Worm (Caenorhabditis elegans) whole organism, mixed stage, embryonic: ENCODE data around the gene ekl-5.

Source experiments
- blmp-1 ChIP-seq: fragments of 150-350 bp; optimal IDR thresholded peaks from 2 replicates; lab custom pipeline; 2014; ENCODE audit warnings: missing biosample characterization, missing genetic modification characterization
- ceh-43 ChIP-seq: fragments of 200-800 bp; sonication (Bioruptor generic); optimal IDR thresholded peaks from 2 replicates; lab custom pipeline; 2018; ENCODE audit warnings: mild to moderate bottlenecking, missing genetic modification characterization, moderate library complexity, missing compliant biosample characterization
- elt-1 ChIP-seq: sonication (generic microtip); optimal IDR thresholded peaks from 2 replicates; lab custom pipeline; 2017; ENCODE audit warnings: missing genetic modification characterization, mild to moderate bottlenecking, missing compliant biosample characterization, antibody characterized with exemption, moderate library complexity, borderline replicate concordance; ENCODE audit not compliant: insufficient read depth
- elt-3 ChIP-seq: fragments of 150-350 bp; optimal IDR thresholded peaks from 2 replicates; lab custom pipeline; 2014; ENCODE audit warnings: missing biosample characterization, missing genetic modification characterization
- lsy-2 ChIP-seq: fragments of 150-350 bp; optimal IDR thresholded peaks from 2 replicates; lab custom pipeline; 2014; ENCODE audit warnings: missing biosample characterization, missing genetic modification characterization
- nhr-237 ChIP-seq: fragments of 150-350 bp; optimal IDR thresholded peaks from 2 replicates; lab custom pipeline; 2014; ENCODE audit warnings: missing biosample characterization, missing genetic modification characterization
- nhr-28 ChIP-seq: fragments of 150-350 bp; optimal IDR thresholded peaks from 2 replicates; lab custom pipeline; 2014; ENCODE audit warnings: missing biosample characterization, missing genetic modification characterization
- nhr-76 ChIP-seq: sonication (generic microtip); optimal IDR thresholded peaks from 2 replicates; lab custom pipeline; 2017; ENCODE audit warnings: missing biosample characterization, missing genetic modification characterization
- pha-4 ChIP-seq: fragments of 150-350 bp; optimal IDR thresholded peaks from 2 replicates; lab custom pipeline; 2018; ENCODE audit warnings: missing biosample characterization, missing genetic modification reagents, missing genetic modification characterization
- snpc-4 ChIP-seq: fragments of 150-350 bp; optimal IDR thresholded peaks from 2 replicates; lab custom pipeline; 2014; ENCODE audit warnings: missing biosample characterization, missing genetic modification characterization
- unc-39 ChIP-seq: fragments of 150-350 bp; optimal IDR thresholded peaks from 2 replicates; lab custom pipeline; 2014; ENCODE audit warnings: missing biosample characterization, missing genetic modification characterization
- ztf-11 ChIP-seq: fragments of 150-350 bp; optimal IDR thresholded peaks from 2 replicates; lab custom pipeline; 2014; ENCODE audit warnings: missing biosample characterization, missing genetic modification characterization

DNA sequence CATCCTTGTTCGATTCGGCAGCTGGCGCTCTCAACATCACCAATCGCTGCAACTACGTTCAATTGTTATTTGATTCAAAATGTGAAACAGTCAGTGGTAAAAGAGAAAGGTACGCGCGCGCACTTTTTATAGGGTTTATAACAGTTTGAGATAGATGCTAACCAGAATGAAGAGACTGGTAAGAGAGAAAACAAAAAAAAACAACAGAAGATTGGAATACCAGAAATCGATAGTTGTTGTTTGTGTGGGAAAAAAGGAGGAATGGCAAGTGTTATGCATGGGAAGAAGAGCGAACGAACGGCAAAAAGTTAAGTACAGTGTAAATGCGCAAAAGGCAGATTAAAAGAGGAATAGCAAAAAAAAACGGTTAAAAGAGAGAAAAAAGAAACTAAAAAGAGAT is 7.1 kb downstream of the ekl-5 start, which contains the start of gene Y26E6A.3:
- TF ChIP-seq snpc-4 (tag; lab: Kevin White, UChicago) (no peak), elt-1 (tag; lab: Kevin White, UChicago) (no peak), ztf-11 (tag; lab: Kevin White, UChicago) (no peak), ceh-43 (GFP tag; lab: Kevin White, UChicago) (no peak), blmp-1 (tag; lab: Kevin White, UChicago) (no peak), nhr-76 (no peak), elt-3 (tag; lab: Kevin White, UChicago) (no peak), nhr-237 (no peak), nhr-28 (tag; lab: Kevin White, UChicago) (no peak), lsy-2 (tag; lab: Kevin White, UChicago) (no peak), pha-4 (no peak), unc-39 (tag; lab: Kevin White, UChicago) (no peak)
